Fruit fly (Drosophila melanogaster) whole organism, larva: ENCODE measurements around the gene bbg.
A peak's percentile ranks its signal among the peaks of the same experiment; 100 is the strongest.

Experiments used
- noc ChIP-seq: fragments of 200-800 bp; sonication (Bioruptor generic); optimal IDR thresholded peaks from 3 replicates; lab custom pipeline; 2019; ENCODE audit warnings: missing biosample characterization, mild to moderate bottlenecking, missing genetic modification characterization, moderate library complexity

Gene bbg

dm6 chr3L:14536042-14536684, at the start of gene bbg, which contains the start of gene CG43246:
bbg (minus strand) TSS chr3L:14536276.
CG43246 (plus strand) TSS chr3L:14536634.
- TF ChIP-seq noc (tag; lab: Kevin White, UChicago), result no peak

- TF ChIP-seq noc (tag; lab: Kevin White, UChicago), result no peak
Observed at dm6 chr3L:14583803-14584202, 47.7 kb upstream of the bbg start.

- TF ChIP-seq noc (tag; lab: Kevin White, UChicago), result no peak
Observed at dm6 chr3L:14582736-14583135, 46.7 kb upstream of the bbg start.

dm6 chr3L:14580294-14580693, 44.2 kb upstream of the bbg start:
- TF ChIP-seq noc (tag; lab: Kevin White, UChicago), result no peak

dm6 chr3L:14578896-14579295, 42.8 kb upstream of the bbg start:
- no peak for TF ChIP-seq noc (tag; lab: Kevin White, UChicago)

dm6 chr3L:14575974-14576373, 39.9 kb upstream of the bbg start:
- TF ChIP-seq noc (tag; lab: Kevin White, UChicago), result no peak

dm6 chr3L:14574649-14575048, 38.6 kb upstream of the bbg start:
- no peak for TF ChIP-seq noc (tag; lab: Kevin White, UChicago)

dm6 chr3L:14569620-14570537, 33.8 kb upstream of the bbg start:
- TF ChIP-seq noc (tag; lab: Kevin White, UChicago), result no peak

- TF ChIP-seq noc (tag; lab: Kevin White, UChicago), result no peak
Observed at dm6 chr3L:14567140-14567539, 31.1 kb upstream of the bbg start, which contains the start of gene CG42758. CG42758 (plus strand) TSS chr3L:14567440.

- TF ChIP-seq noc (tag; lab: Kevin White, UChicago), result no peak
Observed at dm6 chr3L:14565134-14565587, 29.1 kb upstream of the bbg start.

- TF ChIP-seq noc (tag; lab: Kevin White, UChicago), result no peak
Observed at dm6 chr3L:14564404-14564803, 28.3 kb upstream of the bbg start.

- no peak for TF ChIP-seq noc (tag; lab: Kevin White, UChicago)
Observed at dm6 chr3L:14563461-14563860, 27.4 kb upstream of the bbg start.

- no peak for TF ChIP-seq noc (tag; lab: Kevin White, UChicago)
Observed at dm6 chr3L:14562672-14563071, 26.6 kb upstream of the bbg start.

- no peak for TF ChIP-seq noc (tag; lab: Kevin White, UChicago)
Observed at dm6 chr3L:14560664-14561063, 24.6 kb upstream of the bbg start, which contains the start of gene Lk. Lk (minus strand) TSS chr3L:14560764.

- TF ChIP-seq noc (tag; lab: Kevin White, UChicago), result no peak
Observed at dm6 chr3L:14559659-14560058, 23.6 kb upstream of the bbg start, which contains the start of gene CG34039. CG34039 (plus strand) TSS chr3L:14560000.

- TF ChIP-seq noc (tag; lab: Kevin White, UChicago), result peak; percentile 16
Observed at dm6 chr3L:14558947-14559509, 23.0 kb upstream of the bbg start.
